Worm (Caenorhabditis elegans): Measurements from ENCODE around the gene ZK507.1.

DNA sequence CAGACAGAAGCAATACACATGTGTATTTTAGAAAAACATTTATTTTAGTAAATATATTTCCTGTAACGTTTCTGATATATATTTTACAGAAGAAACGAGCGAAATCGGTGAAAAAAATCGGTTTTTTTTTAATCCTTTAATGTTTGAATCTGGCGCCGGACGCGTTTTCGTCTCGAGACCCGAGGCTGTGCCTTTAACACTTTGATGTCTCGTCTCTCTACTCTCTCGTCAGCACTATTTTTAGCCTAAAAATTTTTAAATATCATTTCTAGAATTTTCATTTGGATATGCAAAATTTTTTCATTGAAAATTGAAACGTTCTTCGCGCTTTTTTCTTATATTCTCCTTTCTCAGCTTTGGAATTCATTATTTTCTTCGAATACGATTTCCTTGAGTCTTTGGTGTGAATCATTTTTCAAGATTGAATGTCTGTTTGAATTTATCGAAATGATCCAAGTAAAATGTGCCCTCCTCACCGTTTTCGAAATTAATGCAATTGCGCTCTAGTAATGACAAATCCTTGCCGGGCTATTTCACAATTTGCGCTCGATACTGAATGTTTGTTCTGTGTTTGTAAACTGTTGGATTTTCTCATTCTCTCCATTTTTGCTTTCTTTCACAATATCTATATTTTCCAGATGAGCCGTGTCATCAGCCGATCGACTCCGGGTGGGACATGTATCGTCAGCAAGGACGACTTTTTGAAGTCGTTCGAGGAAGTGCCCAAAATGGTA is 46.5 kb downstream of the ZK507.1 start, which contains the start of gene cls-2:
- TF ChIP-seq ztf-29 (GFP tag; IDR thresholded peaks at IDR 0.05) (no peak), klf-2 (GFP tag; conservative IDR thresholded peaks at IDR 0.05) (no peak), cog-1 (tag; optimal IDR thresholded peaks at IDR 0.05) (no peak), flt-1 (GFP tag; IDR thresholded peaks at IDR 0.05) (no peak), ref-1 (GFP tag; conservative IDR thresholded peaks at IDR 0.05) (no peak), med-1 (GFP tag; optimal IDR thresholded peaks at IDR 0.05; ENCODE audit: insufficient read depth) (no peak), T22C8.4 (GFP tag; IDR thresholded peaks at IDR 0.05) (no peak), ztf-23 (GFP tag; IDR thresholded peaks at IDR 0.05) (no peak), tab-1 (GFP tag; IDR thresholded peaks at IDR 0.05) (no peak)

Data from whole organism, midembryonic.